Worm (Caenorhabditis elegans): ENCODE data around the gene Y77E11A.12.

Gene Y77E11A.12

ce11 chrIV:1459419-1459818 lies 15.5 kb downstream of the Y77E11A.12 start (continued):
- TF ChIP-seq unc-62 (GFP tag; optimal IDR thresholded peaks at IDR 0.05) (no peak), snpc-1.3 (tag; optimal IDR thresholded peaks at IDR 0.05; ENCODE audit: insufficient read depth) (no peak), lag-1 (GFP tag; IDR thresholded peaks at IDR 0.05) (no peak), rec-8 (tag; optimal IDR thresholded peaks at IDR 0.05) (no peak), F23B12.7 (tag; optimal IDR thresholded peaks at IDR 0.05; ENCODE audit: insufficient read depth) (no peak), B0261.1 (tag; optimal IDR thresholded peaks at IDR 0.05) (no peak), Y53G8AR.9 (GFP tag; conservative IDR thresholded peaks at IDR 0.05) (peak; percentile 73)

ce11 chrIV:1458192-1458591 lies 16.7 kb downstream of the Y77E11A.12 start:
- TF ChIP-seq zfh-2 (GFP tag; conservative IDR thresholded peaks at IDR 0.05) (0 out of 2 replicates have a peak, but pooled peaks have one; percentile 14), nhr-27 (tag; optimal IDR thresholded peaks at IDR 0.05) (no peak), ceh-58 (GFP tag; IDR thresholded peaks at IDR 0.05) (0 out of 2 replicates have a peak, but pooled peaks have one; percentile 30), F37B4.10 (GFP tag; IDR thresholded peaks at IDR 0.05) (0 out of 2 replicates have a peak, but pooled peaks have one; percentile 41), rcor-1 (GFP tag; IDR thresholded peaks at IDR 0.05) (no peak)

- TF ChIP-seq nhr-80 (tag; optimal IDR thresholded peaks at IDR 0.05) (peak; percentile 13), zfh-2 (GFP tag; conservative IDR thresholded peaks at IDR 0.05) (0 out of 2 replicates have a peak, but pooled peaks have one; percentile 25), nfyb-1 (GFP tag; IDR thresholded peaks at IDR 0.05) (no peak), cebp-2 (GFP tag; IDR thresholded peaks at IDR 0.05) (0 out of 2 replicates have a peak, but pooled peaks have one; percentile 26)
Observed at ce11 chrIV:1456775-1457174, 18.1 kb downstream of the Y77E11A.12 start, which contains the start of gene nadk-1. nadk-1 (plus strand) TSS chrIV:1457075.

ce11 chrIV:1455006-1455405 lies 19.9 kb downstream of the Y77E11A.12 start:
- TF ChIP-seq repo-1 (tag; optimal IDR thresholded peaks at IDR 0.05) (no peak), xnd-1 (tag; optimal IDR thresholded peaks at IDR 0.05) (no peak), ceh-91 (GFP tag; IDR thresholded peaks at IDR 0.05) (no peak), tbp1 (GFP tag; optimal IDR thresholded peaks at IDR 0.05) (peak; percentile 34), K11D2.4 (GFP tag; IDR thresholded peaks at IDR 0.05) (no peak), dox-1 (GFP tag; IDR thresholded peaks at IDR 0.05) (peak; percentile 20; the same call in 1 of the 2 replicates), lsy-27 (tag; optimal IDR thresholded peaks at IDR 0.05; ENCODE audit: borderline replicate concordance, insufficient read depth) (no peak), him-1 (tag; optimal IDR thresholded peaks at IDR 0.05) (no peak), nhr-27 (tag; optimal IDR thresholded peaks at IDR 0.05) (no peak), mcd-1 (GFP tag; IDR thresholded peaks at IDR 0.05) (0 out of 2 replicates have a peak, but pooled peaks have one; percentile 14), madf-10 (tag; optimal IDR thresholded peaks at IDR 0.05) (no peak), attf-5 (GFP tag; optimal IDR thresholded peaks at IDR 0.05) (no peak), attf-6 (GFP tag; IDR thresholded peaks at IDR 0.05) (no peak), ztf-28 (GFP tag; IDR thresholded peaks at IDR 0.05) (no peak), hlh-12 (tag; optimal IDR thresholded peaks at IDR 0.05) (no peak), tbx-9 (tag; optimal IDR thresholded peaks at IDR 0.05; ENCODE audit: borderline replicate concordance) (no peak), Y79H2A.3 (GFP tag; conservative IDR thresholded peaks at IDR 0.05) (no peak), F22D6.2 (tag; optimal IDR thresholded peaks at IDR 0.05) (no peak), ztf-26 (tag; optimal IDR thresholded peaks at IDR 0.05) (no peak), nhr-80 (tag; optimal IDR thresholded peaks at IDR 0.05) (peak; percentile 69), cebp-2 (GFP tag; IDR thresholded peaks at IDR 0.05) (no peak)

Data from whole organism, young adult.